Worm (Caenorhabditis elegans): ENCODE measurements around the gene nta-1.
"Not testable (repeated sequence)": the region's sequence is repeated elsewhere in the genome, so short reads cannot be mapped to it uniquely, and the experiment has no call there.

The nta-1 gene

ce11 chrII:3775719-3776118 lies 32.1 kb upstream of the nta-1 start, which contains the start of gene T24E12.3:
Gene T24E12.3, plus strand, starts transcription at chrII:3776019.
- TF ChIP-seq R02D3.7 (tag; optimal IDR thresholded peaks at IDR 0.05) (no peak), ceh-9 (tag; optimal IDR thresholded peaks at IDR 0.05) (no peak), daf-12 (tag; optimal IDR thresholded peaks at IDR 0.05) (no peak), aly-2 (tag; optimal IDR thresholded peaks at IDR 0.05) (no peak), egl-5 (tag; optimal IDR thresholded peaks at IDR 0.05) (no peak), ztf-11 (tag; optimal IDR thresholded peaks at IDR 0.05) (no peak), zag-1 (tag; optimal IDR thresholded peaks at IDR 0.05) (no peak), fkh-10 (GFP tag; optimal IDR thresholded peaks at IDR 0.05) (no peak), elt-3 (tag; optimal IDR thresholded peaks at IDR 0.05) (no peak), lsy-12 (tag; optimal IDR thresholded peaks at IDR 0.05) (no peak), nfya-1 (tag; optimal IDR thresholded peaks at IDR 0.05; ENCODE audit: insufficient read depth) (no peak), nhr-11 (tag; optimal IDR thresholded peaks at IDR 0.05) (no peak), nhr-237 (tag; optimal IDR thresholded peaks at IDR 0.05) (no peak), ceh-16 (tag; optimal IDR thresholded peaks at IDR 0.05) (no peak), lin-15B (tag; optimal IDR thresholded peaks at IDR 0.05) (no peak), nhr-28 (tag; optimal IDR thresholded peaks at IDR 0.05) (no peak), fos-1 (tag; optimal IDR thresholded peaks at IDR 0.05) (no peak), pqm-1 (tag; optimal IDR thresholded peaks at IDR 0.05) (no peak)

DNA sequence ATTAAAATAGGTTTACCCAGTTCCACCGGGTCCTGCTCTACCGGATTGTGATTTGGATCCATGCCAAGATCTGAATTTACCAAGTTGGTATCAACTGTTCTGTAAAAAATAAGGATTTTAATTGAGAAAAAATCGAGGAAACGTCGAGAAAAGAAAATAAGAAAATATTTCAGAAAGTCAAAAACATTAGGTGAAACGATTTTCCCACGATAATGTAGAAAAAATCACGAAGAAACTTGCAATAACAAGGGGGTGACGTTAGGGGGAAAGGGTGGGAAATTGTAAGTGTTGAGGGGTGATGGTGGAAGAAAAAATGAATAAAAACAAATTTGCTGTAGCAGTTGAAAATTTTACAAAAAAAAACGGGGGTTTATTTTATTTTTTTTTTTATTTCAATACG lies 29.5 kb upstream of the nta-1 start, which contains the start of gene T24E12.10:
Gene T24E12.10, minus strand, starts transcription at position 101 of the 400 bp plus-strand sequence.
- TF ChIP-seq ztf-4 (tag; optimal IDR thresholded peaks at IDR 0.05), result no peak
- no peak for TF ChIP-seq nhr-23 (tag; optimal IDR thresholded peaks at IDR 0.05)
- TF ChIP-seq elt-1 (tag; optimal IDR thresholded peaks at IDR 0.05), result no peak
- TF ChIP-seq pha-4 (tag; optimal IDR thresholded peaks at IDR 0.05), result no peak
- no peak for TF ChIP-seq tbx-2 (tag; optimal IDR thresholded peaks at IDR 0.05)
- no peak for TF ChIP-seq nhr-77 (tag; optimal IDR thresholded peaks at IDR 0.05)
- no peak for TF ChIP-seq nhr-12 (tag; optimal IDR thresholded peaks at IDR 0.05)
- no peak for TF ChIP-seq nhr-11 (tag; optimal IDR thresholded peaks at IDR 0.05)
- no peak for TF ChIP-seq elt-3 (tag; optimal IDR thresholded peaks at IDR 0.05)
- no peak for TF ChIP-seq ceh-82 (tag; optimal IDR thresholded peaks at IDR 0.05)
- no peak for TF ChIP-seq lsy-12 (tag; optimal IDR thresholded peaks at IDR 0.05)
- TF ChIP-seq fkh-2 (tag; optimal IDR thresholded peaks at IDR 0.05), result no peak
- no peak for TF ChIP-seq sea-2 (GFP tag; optimal IDR thresholded peaks at IDR 0.05)
- TF ChIP-seq jun-1 (tag; optimal IDR thresholded peaks at IDR 0.05), result no peak
- no peak for TF ChIP-seq elt-2 (tag; optimal IDR thresholded peaks at IDR 0.05)
- no peak for TF ChIP-seq unc-62 (GFP tag; optimal IDR thresholded peaks at IDR 0.05)

DNA sequence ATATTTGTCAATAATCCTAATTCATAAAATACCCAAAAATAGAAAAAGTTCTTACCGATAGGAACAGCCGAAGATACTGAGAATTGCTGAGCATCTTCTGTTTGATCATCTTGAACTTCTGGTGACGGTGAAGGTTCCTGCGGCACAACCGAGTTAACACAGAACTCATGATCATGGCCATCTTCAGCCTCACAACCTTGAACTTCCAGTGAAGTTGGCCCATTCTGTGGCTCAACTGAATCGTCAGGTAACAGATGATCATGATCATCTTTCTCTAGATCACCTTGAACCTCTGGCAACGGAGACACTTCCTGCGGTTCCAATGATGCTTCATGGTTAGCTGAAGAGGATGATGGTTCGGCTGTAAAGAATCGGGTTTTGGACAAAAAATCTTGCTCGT lies 28.0 kb upstream of the nta-1 start:
- TF ChIP-seq eor-1 (tag; optimal IDR thresholded peaks at IDR 0.05) (no peak), fos-1 (tag; optimal IDR thresholded peaks at IDR 0.05) (no peak), nfya-1 (tag; optimal IDR thresholded peaks at IDR 0.05; ENCODE audit: insufficient read depth) (no peak), daf-12 (tag; optimal IDR thresholded peaks at IDR 0.05) (no peak), nhr-76 (tag; optimal IDR thresholded peaks at IDR 0.05) (no peak), lin-15B (tag; optimal IDR thresholded peaks at IDR 0.05) (no peak)

DNA sequence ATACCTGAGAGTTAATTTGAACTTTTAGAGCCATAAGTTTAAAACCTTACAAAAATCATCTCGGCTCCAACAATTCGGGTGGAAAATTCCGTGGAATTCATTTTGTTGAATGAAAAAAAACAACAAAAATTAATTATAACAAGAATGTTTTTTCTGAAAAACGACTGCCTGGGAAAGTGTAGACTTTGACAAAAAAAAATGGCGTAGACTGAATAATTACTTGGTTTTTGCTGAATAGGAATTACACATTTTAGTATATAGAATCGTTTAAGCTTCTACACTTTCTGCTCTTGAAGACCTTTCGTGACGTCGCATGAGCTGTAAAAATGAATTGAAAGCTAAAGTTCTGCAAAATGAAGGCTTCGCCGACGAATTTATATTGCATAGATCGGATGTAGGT lies 20.9 kb upstream of the nta-1 start, which contains the start of gene srx-112:
Gene srx-112, minus strand, starts transcription at position 101 of the 400 bp plus-strand sequence.
- no peak for TF ChIP-seq aly-2 (tag; optimal IDR thresholded peaks at IDR 0.05)
- no peak for TF ChIP-seq nhr-77 (tag; optimal IDR thresholded peaks at IDR 0.05)
- no peak for TF ChIP-seq ceh-16 (tag; optimal IDR thresholded peaks at IDR 0.05)
- no peak for TF ChIP-seq daf-12 (tag; optimal IDR thresholded peaks at IDR 0.05)
- no peak for TF ChIP-seq nfya-1 (tag; optimal IDR thresholded peaks at IDR 0.05; ENCODE audit: insufficient read depth)

ce11 chrII:3761599-3761998 lies 18.0 kb upstream of the nta-1 start, which contains the start of gene T24E12.6:
Gene T24E12.6, minus strand, starts transcription at chrII:3761699.
- TF ChIP-seq mdl-1, pha-4, skn-1 (tag; optimal IDR thresholded peaks at IDR 0.05): not testable (repeated sequence)

Measured in whole organism, L3 larva.